Worm (Caenorhabditis elegans) whole organism, early embryonic: ENCODE results near the gene W02B3.4.

Experiments
- B0310.2 ChIP-seq: sonication (generic microtip); optimal IDR thresholded peaks from 2 replicates; lab custom pipeline; 2016; ENCODE audit warnings: mild to moderate bottlenecking, missing genetic modification characterization, missing compliant biosample characterization
- aly-1 ChIP-seq: sonication (generic microtip); optimal IDR thresholded peaks from 2 replicates; lab custom pipeline; 2016; ENCODE audit warnings: missing genetic modification characterization, missing compliant biosample characterization
- ama-1 ChIP-seq: fragments of 150-350 bp; optimal IDR thresholded peaks from 2 replicates; lab custom pipeline; 2014
- ceh-13 ChIP-seq: fragments of 200-800 bp; sonication (Bioruptor generic); optimal IDR thresholded peaks from 2 replicates; lab custom pipeline; 2018; ENCODE audit warnings: mild to moderate bottlenecking, missing genetic modification characterization, missing compliant biosample characterization
- flt-1 ChIP-seq: fragments of 200-800 bp; sonication (Bioruptor generic); IDR thresholded peaks from 2 replicates; pipeline ENCODE4 v1.3.6; 2022; ENCODE audit warnings: missing genetic modification characterization, missing compliant biosample characterization
- hmbx-1 ChIP-seq: sonication (generic microtip); optimal IDR thresholded peaks from 2 replicates; lab custom pipeline; 2016; ENCODE audit warnings: mild to moderate bottlenecking, missing genetic modification characterization, missing compliant biosample characterization
- hmg-4 ChIP-seq: fragments of 200-800 bp; sonication (Bioruptor generic); optimal IDR thresholded peaks from 2 replicates; lab custom pipeline; 2018; ENCODE audit warnings: mild to moderate bottlenecking, missing genetic modification characterization, missing compliant biosample characterization
- pes-1 ChIP-seq: fragments of 200-800 bp; sonication (Bioruptor generic); IDR thresholded peaks from 2 replicates; pipeline ENCODE4 v1.3.6; 2022; ENCODE audit warnings: missing genetic modification reagents, missing genetic modification characterization, missing compliant biosample characterization
- scrt-1 ChIP-seq: fragments of 200-800 bp; sonication (Bioruptor generic); IDR thresholded peaks from 2 replicates; pipeline ENCODE4 v1.3.6; 2022; ENCODE audit warnings: missing genetic modification characterization, missing compliant biosample characterization
- sea-1 ChIP-seq: fragments of 200-800 bp; sonication (Bioruptor generic); conservative IDR thresholded peaks from 2 replicates; pipeline ENCODE4 v1.3.6; 2022; ENCODE audit warnings: missing genetic modification characterization, missing compliant biosample characterization
- tbx-37 ChIP-seq: fragments of 200-800 bp; sonication (Bioruptor generic); conservative IDR thresholded peaks from 2 replicates; pipeline ENCODE4 v1.3.6; 2022; ENCODE audit warnings: missing genetic modification reagents, missing genetic modification characterization, missing compliant biosample characterization

ce11 chrIII:646454-646853 is 36.8 kb downstream of the W02B3.4 start, which contains the start of gene orai-1:
- TF ChIP-seq pes-1 (GFP tag; lab: Robert Waterston, UW) (no peak), aly-1 (tag; lab: Kevin White, UChicago) (no peak), ama-1 (lab: Kevin White, UChicago) (no peak), hmbx-1 (tag; lab: Kevin White, UChicago) (no peak), sea-1 (no peak), tbx-37 (GFP tag; lab: Robert Waterston, UW) (no peak), scrt-1 (GFP tag; lab: Robert Waterston, UW) (no peak), hmg-4 (GFP tag; lab: Kevin White, UChicago) (no peak), B0310.2 (tag; lab: Kevin White, UChicago) (no peak), ceh-13 (no peak), flt-1 (GFP tag; lab: Robert Waterston, UW) (no peak)
